Worm (Caenorhabditis elegans) whole organism, mixed stage, embryonic: ENCODE data around the gene gar-2.

Experiments
- ces-1 ChIP-seq: fragments of 150-350 bp; optimal IDR thresholded peaks from 2 replicates; lab custom pipeline; 2014; ENCODE audit warnings: missing biosample characterization, missing genetic modification reagents, missing genetic modification characterization
- nhr-28 ChIP-seq: fragments of 150-350 bp; optimal IDR thresholded peaks from 2 replicates; lab custom pipeline; 2014; ENCODE audit warnings: missing biosample characterization, missing genetic modification characterization
- nhr-76 ChIP-seq: sonication (generic microtip); optimal IDR thresholded peaks from 2 replicates; lab custom pipeline; 2017; ENCODE audit warnings: missing biosample characterization, missing genetic modification characterization

- TF ChIP-seq nhr-76 (tag; lab: Kevin White, UChicago), result no peak
- TF ChIP-seq ces-1 (GFP tag; lab: Kevin White, UChicago), result no peak
- TF ChIP-seq nhr-28, result no peak
Measured at ce11 chrIII:6290469-6291182, 18.5 kb upstream of the gar-2 start.
